Fruit fly (Drosophila melanogaster) whole organism, embryonic: ENCODE data around the gene MED18.

Source experiments
- sc ChIP-seq, 3 experiments: fragments of >200 bp in 2 of 3; fragments of 200-800 bp in 1 of 3; sonication (Bioruptor generic) in 1 of 3; optimal IDR thresholded peaks; 2 replicates in 2 of 3; 3 replicates in 1 of 3; lab custom pipeline; 2017; ENCODE audit warnings: mild to moderate bottlenecking in 1 of 3, missing biosample characterization in 1 of 3, missing genetic modification characterization in 1 of 3, missing genetic modification reagents in 1 of 3
- wor ChIP-seq: fragments of 200-800 bp; sonication (Bioruptor generic); IDR thresholded peaks from 2 replicates; pipeline ENCODE4 v1.3.6; 2022; ENCODE audit warnings: missing biosample characterization, missing genetic modification characterization

- TF ChIP-seq sc (optimal IDR thresholded peaks at IDR 0.05; lab: Kevin White, UChicago), result no peak
- TF ChIP-seq sc (GFP tag; optimal IDR thresholded peaks at IDR 0.05; lab: Kevin White, UChicago), result no peak
- no peak for TF ChIP-seq wor (GFP tag; lab: Robert Waterston, UW)
These were observed 34.5 kb upstream of the MED18 start for dm6 chrX:1831219-1831555.
